Fruit fly (Drosophila melanogaster) whole organism, embryonic: ENCODE data around the gene mus101.

Experiments used
- Asciz ChIP-seq: fragments of 200-800 bp; sonication (Bioruptor generic); optimal IDR thresholded peaks from 2 replicates; lab custom pipeline; 2017; ENCODE audit warnings: missing biosample characterization, mild to moderate bottlenecking, missing genetic modification characterization, missing genetic modification reagents
- Atf-2 ChIP-seq: fragments of 200-800 bp; sonication (Bioruptor generic); optimal IDR thresholded peaks from 2 replicates; lab custom pipeline; 2016; ENCODE audit warnings: missing biosample characterization, missing genetic modification characterization
- Atf6 ChIP-seq: fragments of 200-800 bp; sonication (Bioruptor generic); IDR thresholded peaks from 2 replicates; pipeline ENCODE4 v1.3.6; 2022; ENCODE audit warnings: missing biosample characterization, missing genetic modification characterization
- Awh ChIP-seq: fragments of 200-800 bp; sonication (Bioruptor generic); IDR thresholded peaks from 2 replicates; pipeline ENCODE4, ENCODE4 v1.3.6; 2022; ENCODE audit warnings: missing biosample characterization, missing genetic modification characterization
- B-H1 ChIP-seq: fragments of 200-800 bp; sonication (Bioruptor generic); IDR thresholded peaks from 3 replicates; pipeline ENCODE4 v1.3.6; 2022; ENCODE audit warnings: missing biosample characterization, missing genetic modification characterization
- CG1024 ChIP-seq: fragments of 200-800 bp; sonication (Bioruptor generic); IDR thresholded peaks from 2 replicates; pipeline ENCODE4 v1.3.6; 2022; ENCODE audit warnings: missing biosample characterization, missing genetic modification characterization
- CG10274 ChIP-seq: fragments of 200-800 bp; sonication (Bioruptor generic); optimal IDR thresholded peaks from 3 replicates; lab custom pipeline; 2017; ENCODE audit warnings: missing biosample characterization, mild to moderate bottlenecking, missing genetic modification characterization
- CG12155 ChIP-seq: fragments of 200-800 bp; sonication (Bioruptor generic); optimal IDR thresholded peaks from 3 replicates; lab custom pipeline; 2016; ENCODE audit warnings: missing biosample characterization, missing genetic modification characterization
- CG12219 ChIP-seq: fragments of 200-800 bp; sonication (Bioruptor generic); optimal IDR thresholded peaks from 3 replicates; lab custom pipeline; 2018; ENCODE audit warnings: missing biosample characterization, mild to moderate bottlenecking, missing genetic modification characterization
- CG12744 ChIP-seq: fragments of 200-800 bp; sonication (Bioruptor generic); optimal IDR thresholded peaks from 2 replicates; lab custom pipeline; 2016; ENCODE audit warnings: missing biosample characterization, missing genetic modification characterization
- CG14441 ChIP-seq: fragments of 200-800 bp; sonication (Bioruptor generic); IDR thresholded peaks from 2 replicates; pipeline ENCODE4 v1.3.6; 2022; ENCODE audit warnings: missing biosample characterization, missing genetic modification characterization
- CG14667 ChIP-seq: fragments of 200-800 bp; sonication (Bioruptor generic); IDR thresholded peaks from 2 replicates; pipeline ENCODE4 v1.3.6; 2022; ENCODE audit warnings: missing biosample characterization, missing genetic modification characterization
- CG18476 ChIP-seq: fragments of 200-800 bp; sonication (Bioruptor generic); optimal IDR thresholded peaks from 2 replicates; lab custom pipeline; 2016; ENCODE audit warnings: missing biosample characterization, mild to moderate bottlenecking, missing genetic modification characterization
- CG2889 ChIP-seq: fragments of 200-800 bp; sonication (Bioruptor generic); IDR thresholded peaks from 3 replicates; pipeline ENCODE4 v1.3.6; 2022; ENCODE audit warnings: missing biosample characterization, missing genetic modification characterization
- CG30020 ChIP-seq: fragments of 200-800 bp; optimal IDR thresholded peaks from 2 replicates; lab custom pipeline; 2019; ENCODE audit warnings: missing biosample characterization, mild to moderate bottlenecking, missing genetic modification characterization, moderate library complexity
- CG33213 ChIP-seq: fragments of 200-800 bp; sonication (Bioruptor generic); optimal IDR thresholded peaks from 3 replicates; lab custom pipeline; 2016; ENCODE audit warnings: missing biosample characterization, missing genetic modification characterization
- CG3726 ChIP-seq: fragments of 200-800 bp; sonication (Bioruptor generic); IDR thresholded peaks from 3 replicates; pipeline ENCODE4, ENCODE4 v1.3.6; 2022; ENCODE audit warnings: missing biosample characterization, missing genetic modification characterization
- CG4424 ChIP-seq: fragments of 200-800 bp; sonication (Bioruptor generic); optimal IDR thresholded peaks from 3 replicates; lab custom pipeline; 2016; ENCODE audit warnings: missing biosample characterization, missing genetic modification characterization
- CG4854 ChIP-seq: fragments of 200-800 bp; sonication (Bioruptor generic); optimal IDR thresholded peaks from 2 replicates; lab custom pipeline; 2016; ENCODE audit warnings: missing biosample characterization, missing genetic modification characterization, inconsistent platforms
- CG7556 ChIP-seq: fragments of 200-800 bp; sonication (Bioruptor generic); optimal IDR thresholded peaks from 2 replicates; lab custom pipeline; 2017; ENCODE audit warnings: missing biosample characterization, mild to moderate bottlenecking, missing genetic modification characterization
- CG7745 ChIP-seq: fragments of 200-800 bp; sonication (Bioruptor generic); optimal IDR thresholded peaks from 2 replicates; lab custom pipeline; 2018; ENCODE audit warnings: missing biosample characterization, mild to moderate bottlenecking, missing genetic modification characterization, moderate library complexity
- CG7963 ChIP-seq: fragments of 200-800 bp; sonication (Bioruptor generic); IDR thresholded peaks from 3 replicates; pipeline ENCODE4 v1.3.6; 2022; ENCODE audit warnings: missing biosample characterization, missing genetic modification characterization; ENCODE audit not compliant: partially characterized antibody
- CG8924 ChIP-seq: fragments of 200-800 bp; optimal IDR thresholded peaks from 3 replicates; lab custom pipeline; 2019; ENCODE audit warnings: missing biosample characterization, mild to moderate bottlenecking, missing genetic modification characterization, moderate library complexity
- CG9215 ChIP-seq: fragments of 200-800 bp; sonication (Bioruptor generic); IDR thresholded peaks from 2 replicates; pipeline ENCODE4 v1.3.6; 2022; ENCODE audit warnings: missing biosample characterization, missing genetic modification characterization
- Dref ChIP-seq: fragments of 200-800 bp; sonication (Bioruptor generic); IDR thresholded peaks from 2 replicates; pipeline ENCODE4 v1.3.6; 2022; ENCODE audit warnings: missing biosample characterization, missing genetic modification characterization
- Drgx ChIP-seq: fragments of 200-800 bp; sonication (Bioruptor generic); IDR thresholded peaks from 2 replicates; pipeline ENCODE4 v1.3.6; 2022; ENCODE audit warnings: missing biosample characterization, missing genetic modification characterization
- H2.0 ChIP-seq: fragments of 200-800 bp; sonication (Bioruptor generic); IDR thresholded peaks from 2 replicates; pipeline ENCODE4 v1.3.6; 2022; ENCODE audit warnings: missing biosample characterization, missing genetic modification characterization
- HHEX ChIP-seq: fragments of 200-800 bp; sonication (Bioruptor generic); optimal IDR thresholded peaks from 3 replicates; lab custom pipeline; 2017; ENCODE audit warnings: missing biosample characterization, mild to moderate bottlenecking, missing genetic modification characterization, missing genetic modification reagents
- MTF-1 ChIP-seq: fragments of 200-800 bp; sonication (Bioruptor generic); optimal IDR thresholded peaks from 2 replicates; lab custom pipeline; 2018; ENCODE audit warnings: missing biosample characterization, mild to moderate bottlenecking, missing genetic modification characterization, borderline replicate concordance
- Oli ChIP-seq: fragments of 200-800 bp; sonication (Bioruptor generic); optimal IDR thresholded peaks from 2 replicates; lab custom pipeline; 2018; ENCODE audit warnings: missing biosample characterization, mild to moderate bottlenecking, missing genetic modification characterization, moderate library complexity
- Rfx ChIP-seq: fragments of 200-800 bp; sonication (Bioruptor generic); IDR thresholded peaks from 2 replicates; pipeline ENCODE4 v1.3.6; 2022; ENCODE audit warnings: missing biosample characterization, missing genetic modification characterization
- Sry-β ChIP-seq: fragments of 200-800 bp; sonication (Bioruptor generic); optimal IDR thresholded peaks from 2 replicates; lab custom pipeline; 2018; ENCODE audit warnings: missing biosample characterization, mild to moderate bottlenecking, missing genetic modification characterization, moderate library complexity
- ac ChIP-seq: fragments of 200-800 bp; sonication (Bioruptor generic); optimal IDR thresholded peaks from 3 replicates; lab custom pipeline; 2017; ENCODE audit warnings: missing biosample characterization, mild to moderate bottlenecking, missing genetic modification characterization
- bab2 ChIP-seq: fragments of 200-800 bp; sonication (Bioruptor generic); optimal IDR thresholded peaks from 2 replicates; lab custom pipeline; 2016; ENCODE audit warnings: missing biosample characterization, missing genetic modification characterization
- btn ChIP-seq: fragments of 200-800 bp; sonication (Bioruptor generic); optimal IDR thresholded peaks from 2 replicates; lab custom pipeline; 2016; ENCODE audit warnings: missing biosample characterization, missing genetic modification characterization
- ci ChIP-seq: fragments of 200-800 bp; sonication (Bioruptor generic); IDR thresholded peaks from 3 replicates; pipeline ENCODE4 v1.3.6; 2022; ENCODE audit warnings: missing biosample characterization, missing genetic modification characterization
- corto ChIP-seq: fragments of 200-800 bp; sonication (Bioruptor generic); optimal IDR thresholded peaks from 2 replicates; lab custom pipeline; 2016; ENCODE audit warnings: missing biosample characterization, mild to moderate bottlenecking, missing genetic modification characterization, moderate library complexity
- emc ChIP-seq: fragments of 200-800 bp; sonication (Bioruptor generic); optimal IDR thresholded peaks from 2 replicates; lab custom pipeline; 2016; ENCODE audit warnings: missing biosample characterization, missing genetic modification characterization
- gce ChIP-seq: fragments of 200-800 bp; sonication (Bioruptor generic); IDR thresholded peaks from 3 replicates; pipeline ENCODE4 v1.3.6; 2022; ENCODE audit warnings: missing biosample characterization, missing genetic modification characterization
- gt ChIP-seq: fragments of 200-800 bp; sonication (Bioruptor generic); IDR thresholded peaks from 2 replicates; pipeline ENCODE4 v1.3.6; 2022; ENCODE audit warnings: missing biosample characterization, missing genetic modification characterization
- h ChIP-seq: fragments of >200 bp; optimal IDR thresholded peaks from 2 replicates; lab custom pipeline; 2017
- ham ChIP-seq: fragments of 200-800 bp; sonication (Bioruptor generic); IDR thresholded peaks from 2 replicates; pipeline ENCODE4 v1.3.6; 2022; ENCODE audit warnings: missing biosample characterization, missing genetic modification characterization
- inv ChIP-seq: fragments of 200-800 bp; sonication (Bioruptor generic); IDR thresholded peaks from 2 replicates; pipeline ENCODE4 v1.3.6; 2022; ENCODE audit warnings: missing biosample characterization, missing genetic modification characterization; ENCODE audit not compliant: partially characterized antibody
- jumu ChIP-seq: fragments of 200-800 bp; sonication (Bioruptor generic); optimal IDR thresholded peaks from 3 replicates; lab custom pipeline; 2016; ENCODE audit warnings: missing biosample characterization, missing genetic modification characterization
- lola ChIP-seq, 3 experiments: fragments of >200 bp in 2 of 3; fragments of 200-800 bp in 1 of 3; sonication (Bioruptor generic) in 1 of 3; optimal IDR thresholded peaks; 2 replicates each; lab custom pipeline; 2017 to 2019; ENCODE audit warnings: missing biosample characterization in 3 of 3, missing genetic modification characterization in 3 of 3, mild to moderate bottlenecking in 1 of 3, moderate library complexity in 1 of 3
- onecut ChIP-seq: fragments of 200-800 bp; sonication (Bioruptor generic); IDR thresholded peaks from 2 replicates; pipeline ENCODE4 v1.3.6; 2022; ENCODE audit warnings: missing biosample characterization, missing genetic modification characterization
- pan ChIP-seq, 4 experiments: fragments of >200 bp in 3 of 4; fragments of 200-800 bp in 1 of 4; sonication (Bioruptor generic) in 1 of 4; optimal IDR thresholded peaks in 3 of 4; IDR thresholded peaks in 1 of 4; 2 replicates each; pipeline versions ENCODE4 v1.3.6 to Lab custom; 2017 to 2022; ENCODE audit warnings: missing biosample characterization in 2 of 4, missing genetic modification characterization in 2 of 4, mixed read lengths in 1 of 4
- repo ChIP-seq: fragments of 200-800 bp; sonication (Bioruptor generic); optimal IDR thresholded peaks from 2 replicates; lab custom pipeline; 2016; ENCODE audit warnings: missing biosample characterization, missing genetic modification characterization
- run ChIP-seq: fragments of 200-800 bp; sonication (Bioruptor generic); optimal IDR thresholded peaks from 3 replicates; lab custom pipeline; 2018; ENCODE audit warnings: missing biosample characterization, mild to moderate bottlenecking, missing genetic modification characterization
- sd ChIP-seq: fragments of 200-800 bp; sonication (Bioruptor generic); optimal IDR thresholded peaks from 3 replicates; lab custom pipeline; 2018; ENCODE audit warnings: missing biosample characterization, mild to moderate bottlenecking, missing genetic modification characterization, moderate library complexity
- sima ChIP-seq: fragments of 200-800 bp; sonication (Bioruptor generic); optimal IDR thresholded peaks from 2 replicates; lab custom pipeline; 2016; ENCODE audit warnings: missing biosample characterization, missing genetic modification characterization
- vvl ChIP-seq: fragments of 200-800 bp; sonication (Bioruptor generic); IDR thresholded peaks from 2 replicates; pipeline ENCODE4 v1.3.6; 2022; ENCODE audit warnings: missing biosample characterization, missing genetic modification characterization

The mus101 gene

dm6 chrX:13676458-13676944 lies 45.5 kb upstream of the mus101 start, which contains the start of gene CG11162 (continued):
- no peak for TF ChIP-seq inv (GFP tag; lab: Robert Waterston, UW)
- no peak for TF ChIP-seq jumu
- TF ChIP-seq ci (GFP tag; lab: Robert Waterston, UW): no peak
- peak; percentile 2 for TF ChIP-seq CG8924
- TF ChIP-seq pan (optimal IDR thresholded peaks at IDR 0.05; lab: Kevin White, UChicago): no peak
- TF ChIP-seq pan (GFP tag; optimal IDR thresholded peaks at IDR 0.05 in 1 of 2, IDR thresholded peaks at IDR 0.05 in 1 of 2): no peak
- TF ChIP-seq CG1024 (GFP tag; lab: Robert Waterston, UW): no peak
- TF ChIP-seq sima (GFP tag; lab: Kevin White, UChicago): no peak
- TF ChIP-seq CG4854 (GFP tag; lab: Kevin White, UChicago): no peak
- TF ChIP-seq Sry-β (GFP tag; lab: Kevin White, UChicago): no peak
- TF ChIP-seq MTF-1 (GFP tag; lab: Kevin White, UChicago): no peak
- no peak; the same call in 1 of the 2 replicates for TF ChIP-seq Rfx (GFP tag; lab: Robert Waterston, UW)
- peak; percentile 20 for TF ChIP-seq CG12155 (GFP tag; lab: Kevin White, UChicago)
- TF ChIP-seq CG33213: no peak
- peak; percentile 93 for TF ChIP-seq CG10274
- no peak for TF ChIP-seq CG2889 (GFP tag; lab: Robert Waterston, UW)
- TF ChIP-seq Atf-2 (GFP tag; lab: Kevin White, UChicago): no peak
- no peak for TF ChIP-seq sd
- no peak for TF ChIP-seq CG7963
- no peak for TF ChIP-seq CG18476
- TF ChIP-seq CG9215 (GFP tag; lab: Robert Waterston, UW): 0 out of 2 replicates have a peak, but pooled peaks have one; percentile 16
- TF ChIP-seq repo (GFP tag; lab: Kevin White, UChicago): no peak
- no peak for TF ChIP-seq gt (GFP tag; lab: Robert Waterston, UW)
- no peak for TF ChIP-seq HHEX (GFP tag; lab: Kevin White, UChicago)
- TF ChIP-seq H2.0: no peak
- no peak for TF ChIP-seq btn
- TF ChIP-seq CG3726: no peak
- no peak for TF ChIP-seq gce (GFP tag; lab: Robert Waterston, UW)
- TF ChIP-seq h: no peak
- TF ChIP-seq CG4424 (GFP tag; lab: Kevin White, UChicago): no peak
- peak; percentile 54; the same call in 1 of the 2 replicates for TF ChIP-seq Atf6
- TF ChIP-seq CG12744 (GFP tag; lab: Kevin White, UChicago): no peak
- TF ChIP-seq Asciz (GFP tag; lab: Kevin White, UChicago): no peak
- no peak for TF ChIP-seq lola (GFP tag; optimal IDR thresholded peaks at IDR 0.05; lab: Kevin White, UChicago)
- TF ChIP-seq ham (GFP tag; lab: Robert Waterston, UW): no peak
- TF ChIP-seq CG14667: no peak
- no peak for TF ChIP-seq Drgx (GFP tag; lab: Robert Waterston, UW)
- TF ChIP-seq CG7745 (tag; lab: Kevin White, UChicago): no peak
- TF ChIP-seq ac (GFP tag; lab: Kevin White, UChicago): no peak
- TF ChIP-seq corto (GFP tag; lab: Kevin White, UChicago): no peak
- no peak for TF ChIP-seq run
- no peak for TF ChIP-seq Awh (GFP tag; lab: Robert Waterston, UW)
- TF ChIP-seq Oli: no peak
- no peak for TF ChIP-seq B-H1
- peak; percentile 23 for TF ChIP-seq CG7556 (GFP tag; lab: Kevin White, UChicago)
- TF ChIP-seq CG14441: no peak
- TF ChIP-seq emc: no peak
- TF ChIP-seq CG30020 (tag; lab: Kevin White, UChicago): no peak
- no peak for TF ChIP-seq vvl (GFP tag; lab: Robert Waterston, UW)
- no peak for TF ChIP-seq Dref (GFP tag; lab: Robert Waterston, UW)
- TF ChIP-seq bab2 (GFP tag; lab: Kevin White, UChicago): no peak
- no peak for TF ChIP-seq CG12219 (GFP tag; lab: Kevin White, UChicago)
- no peak for TF ChIP-seq onecut (GFP tag; lab: Robert Waterston, UW)
